Fruit fly (Drosophila melanogaster) whole organism, embryonic: ENCODE results near the gene vsg.

Experiments
- Asciz ChIP-seq: fragments of 200-800 bp; sonication (Bioruptor generic); optimal IDR thresholded peaks from 2 replicates; lab custom pipeline; 2017; ENCODE audit warnings: missing biosample characterization, mild to moderate bottlenecking, missing genetic modification characterization, missing genetic modification reagents
- C15 ChIP-seq: fragments of 200-800 bp; sonication (Bioruptor generic); IDR thresholded peaks from 3 replicates; pipeline ENCODE4 v1.3.6; 2022; ENCODE audit warnings: missing biosample characterization, missing genetic modification characterization
- CG10267 ChIP-seq: fragments of 200-800 bp; sonication (Bioruptor generic); optimal IDR thresholded peaks from 2 replicates; lab custom pipeline; 2018; ENCODE audit warnings: missing biosample characterization, mild to moderate bottlenecking, missing genetic modification characterization, moderate library complexity
- CG12104 ChIP-seq: fragments of 200-800 bp; sonication (Bioruptor generic); optimal IDR thresholded peaks from 3 replicates; lab custom pipeline; 2016; ENCODE audit warnings: missing biosample characterization, missing genetic modification characterization
- CG12744 ChIP-seq: fragments of 200-800 bp; sonication (Bioruptor generic); optimal IDR thresholded peaks from 2 replicates; lab custom pipeline; 2016; ENCODE audit warnings: missing biosample characterization, missing genetic modification characterization
- CG13123 ChIP-seq: fragments of 200-800 bp; sonication (Bioruptor generic); optimal IDR thresholded peaks from 2 replicates; lab custom pipeline; 2016; ENCODE audit warnings: missing biosample characterization, missing genetic modification characterization
- CG13296 ChIP-seq: fragments of 200-800 bp; sonication (Bioruptor generic); optimal IDR thresholded peaks from 3 replicates; lab custom pipeline; 2018; ENCODE audit warnings: missing biosample characterization, mild to moderate bottlenecking, missing genetic modification characterization
- CG14050 ChIP-seq: fragments of 200-800 bp; sonication (Bioruptor generic); IDR thresholded peaks from 3 replicates; pipeline ENCODE4 v1.3.6; 2022; ENCODE audit warnings: missing biosample characterization, missing genetic modification characterization
- CG1647 ChIP-seq: fragments of 200-800 bp; sonication (Bioruptor generic); optimal IDR thresholded peaks from 3 replicates; lab custom pipeline; 2016; ENCODE audit warnings: missing biosample characterization, missing genetic modification characterization
- CG17359 ChIP-seq: fragments of 200-800 bp; sonication (Bioruptor generic); optimal IDR thresholded peaks from 3 replicates; lab custom pipeline; 2018; ENCODE audit warnings: missing biosample characterization, mild to moderate bottlenecking, missing genetic modification characterization, moderate library complexity
- CG17568 ChIP-seq: fragments of 200-800 bp; sonication (Bioruptor generic); optimal IDR thresholded peaks from 2 replicates; lab custom pipeline; 2018; ENCODE audit warnings: missing biosample characterization, mild to moderate bottlenecking, missing genetic modification characterization, moderate library complexity
- CG17802 ChIP-seq: fragments of 200-800 bp; sonication (Bioruptor generic); optimal IDR thresholded peaks from 2 replicates; lab custom pipeline; 2018; ENCODE audit warnings: missing biosample characterization, mild to moderate bottlenecking, missing genetic modification characterization, moderate library complexity
- CG2678 ChIP-seq: fragments of 200-800 bp; sonication (Bioruptor generic); optimal IDR thresholded peaks from 3 replicates; lab custom pipeline; 2019; ENCODE audit warnings: missing biosample characterization, mild to moderate bottlenecking, missing genetic modification characterization, moderate library complexity
- CG31224 ChIP-seq: fragments of 200-800 bp; sonication (Bioruptor generic); IDR thresholded peaks from 2 replicates; pipeline ENCODE4 v1.3.6; 2022; ENCODE audit warnings: missing biosample characterization, missing genetic modification characterization
- CG3407 ChIP-seq: fragments of 200-800 bp; sonication (Bioruptor generic); optimal IDR thresholded peaks from 2 replicates; lab custom pipeline; 2018; ENCODE audit warnings: missing biosample characterization, mild to moderate bottlenecking, missing genetic modification characterization
- CG43689 ChIP-seq: fragments of 200-800 bp; sonication (Bioruptor generic); IDR thresholded peaks from 2 replicates; pipeline ENCODE4 v1.3.6; 2022; ENCODE audit warnings: missing biosample characterization, missing genetic modification characterization
- CG6175 ChIP-seq: fragments of 200-800 bp; sonication (Bioruptor generic); IDR thresholded peaks from 3 replicates; pipeline ENCODE4 v1.3.6; 2022; ENCODE audit warnings: missing biosample characterization, missing genetic modification characterization
- CG7786 ChIP-seq: fragments of 200-800 bp; sonication (Bioruptor generic); optimal IDR thresholded peaks from 2 replicates; lab custom pipeline; 2016; ENCODE audit warnings: missing biosample characterization, missing genetic modification characterization
- CG7839 ChIP-seq: fragments of 200-800 bp; sonication (Bioruptor generic); optimal IDR thresholded peaks from 3 replicates; lab custom pipeline; 2018; ENCODE audit warnings: missing biosample characterization, mild to moderate bottlenecking, missing genetic modification characterization, moderate library complexity
- CG9727 ChIP-seq: fragments of 200-800 bp; sonication (Bioruptor generic); optimal IDR thresholded peaks from 3 replicates; lab custom pipeline; 2017; ENCODE audit warnings: missing biosample characterization, mild to moderate bottlenecking, missing genetic modification characterization
- Camta ChIP-seq: fragments of 200-800 bp; sonication (Bioruptor generic); optimal IDR thresholded peaks from 2 replicates; lab custom pipeline; 2016; ENCODE audit warnings: missing biosample characterization, missing genetic modification characterization
- D19B ChIP-seq: fragments of 200-800 bp; sonication (Bioruptor generic); optimal IDR thresholded peaks from 2 replicates; lab custom pipeline; 2017; ENCODE audit warnings: missing biosample characterization, mild to moderate bottlenecking, missing genetic modification characterization
- Elba2 ChIP-seq: fragments of 200-800 bp; sonication (Bioruptor generic); optimal IDR thresholded peaks from 3 replicates; lab custom pipeline; 2016; ENCODE audit warnings: missing biosample characterization, missing genetic modification characterization
- Gug ChIP-seq: fragments of 200-800 bp; sonication (Bioruptor generic); IDR thresholded peaks from 4 replicates; pipeline ENCODE4 v1.3.6; 2022; ENCODE audit warnings: missing biosample characterization, missing genetic modification characterization
- Mrtf ChIP-seq: fragments of 200-800 bp; sonication (Bioruptor generic); IDR thresholded peaks from 3 replicates; pipeline ENCODE4 v1.3.6; 2022; ENCODE audit warnings: missing biosample characterization, missing genetic modification characterization
- NK7.1 ChIP-seq: fragments of 200-800 bp; sonication (Bioruptor generic); optimal IDR thresholded peaks from 3 replicates; lab custom pipeline; 2016; ENCODE audit warnings: missing biosample characterization, missing genetic modification characterization
- NfI ChIP-seq: fragments of 200-800 bp; sonication (Bioruptor generic); optimal IDR thresholded peaks from 3 replicates; lab custom pipeline; 2018; ENCODE audit warnings: missing biosample characterization, mild to moderate bottlenecking, missing genetic modification characterization, moderate library complexity
- Opbp ChIP-seq: fragments of 200-800 bp; sonication (Bioruptor generic); IDR thresholded peaks from 3 replicates; pipeline ENCODE4 v1.3.6; 2022; ENCODE audit warnings: missing biosample characterization, missing genetic modification characterization; ENCODE audit not compliant: partially characterized antibody
- Ptx1 ChIP-seq: fragments of 200-800 bp; sonication (Bioruptor generic); IDR thresholded peaks from 2 replicates; pipeline ENCODE4 v1.3.6; 2022; ENCODE audit warnings: missing biosample characterization, missing genetic modification characterization
- Vsx1 ChIP-seq: fragments of 200-800 bp; sonication (Bioruptor generic); optimal IDR thresholded peaks from 2 replicates; lab custom pipeline; 2017; ENCODE audit warnings: missing biosample characterization, mild to moderate bottlenecking, missing genetic modification characterization, missing genetic modification reagents
- al ChIP-seq: fragments of 200-800 bp; sonication (Bioruptor generic); IDR thresholded peaks from 2 replicates; pipeline ENCODE4 v1.3.6; 2022; ENCODE audit warnings: missing biosample characterization, missing genetic modification characterization
- amos ChIP-seq: fragments of 200-800 bp; sonication (Bioruptor generic); IDR thresholded peaks from 2 replicates; pipeline ENCODE4 v1.3.6; 2022; ENCODE audit warnings: missing biosample characterization, missing genetic modification characterization; ENCODE audit not compliant: partially characterized antibody
- ash1 ChIP-seq: fragments of 200-800 bp; sonication (Bioruptor generic); optimal IDR thresholded peaks from 2 replicates; lab custom pipeline; 2018; ENCODE audit warnings: missing biosample characterization, mild to moderate bottlenecking, missing genetic modification characterization
- bab2 ChIP-seq: fragments of 200-800 bp; sonication (Bioruptor generic); optimal IDR thresholded peaks from 2 replicates; lab custom pipeline; 2016; ENCODE audit warnings: missing biosample characterization, missing genetic modification characterization
- bbx ChIP-seq: fragments of 200-800 bp; sonication (Bioruptor generic); IDR thresholded peaks from 2 replicates; pipeline ENCODE4 v1.3.6; 2022; ENCODE audit warnings: missing biosample characterization, missing genetic modification characterization; ENCODE audit not compliant: partially characterized antibody
- grau ChIP-seq: fragments of 200-800 bp; optimal IDR thresholded peaks from 3 replicates; lab custom pipeline; 2019; ENCODE audit warnings: missing biosample characterization, mild to moderate bottlenecking, missing genetic modification characterization, moderate library complexity
- gro ChIP-seq: fragments of 200-800 bp; sonication (Bioruptor generic); optimal IDR thresholded peaks from 2 replicates; lab custom pipeline; 2016; ENCODE audit warnings: missing biosample characterization, missing genetic modification characterization
- hb ChIP-seq: fragments of 200-800 bp; sonication (Bioruptor generic); IDR thresholded peaks from 3 replicates; pipeline ENCODE4 v1.3.6; 2022; ENCODE audit warnings: missing biosample characterization, missing genetic modification characterization; ENCODE audit not compliant: partially characterized antibody
- kah ChIP-seq: fragments of 200-800 bp; sonication (Bioruptor generic); optimal IDR thresholded peaks from 2 replicates; lab custom pipeline; 2018; ENCODE audit warnings: missing biosample characterization, mild to moderate bottlenecking, missing genetic modification characterization
- mld ChIP-seq: fragments of 200-800 bp; sonication (Bioruptor generic); IDR thresholded peaks from 3 replicates; pipeline ENCODE4 v1.3.6; 2022; ENCODE audit warnings: missing biosample characterization, missing genetic modification characterization; ENCODE audit not compliant: partially characterized antibody
- nerfin-1 ChIP-seq: fragments of 200-800 bp; sonication (Bioruptor generic); optimal IDR thresholded peaks from 3 replicates; lab custom pipeline; 2019; ENCODE audit warnings: missing biosample characterization, mild to moderate bottlenecking, missing genetic modification characterization, moderate library complexity
- nmo ChIP-seq: fragments of 200-800 bp; sonication (Bioruptor generic); optimal IDR thresholded peaks from 2 replicates; lab custom pipeline; 2018; ENCODE audit warnings: missing biosample characterization, mild to moderate bottlenecking, missing genetic modification characterization, moderate library complexity
- odd ChIP-seq: fragments of 200-800 bp; sonication (Bioruptor generic); optimal IDR thresholded peaks from 2 replicates; lab custom pipeline; 2017; ENCODE audit warnings: missing biosample characterization, mild to moderate bottlenecking, missing genetic modification characterization
- pan ChIP-seq, 4 experiments: fragments of >200 bp in 3 of 4; fragments of 200-800 bp in 1 of 4; sonication (Bioruptor generic) in 1 of 4; optimal IDR thresholded peaks in 3 of 4; IDR thresholded peaks in 1 of 4; 2 replicates each; pipeline versions ENCODE4 v1.3.6 to Lab custom; 2017 to 2022; ENCODE audit warnings: missing biosample characterization in 2 of 4, missing genetic modification characterization in 2 of 4, mixed read lengths in 1 of 4
- repo ChIP-seq: fragments of 200-800 bp; sonication (Bioruptor generic); optimal IDR thresholded peaks from 2 replicates; lab custom pipeline; 2016; ENCODE audit warnings: missing biosample characterization, missing genetic modification characterization
- sim ChIP-seq: fragments of 200-800 bp; sonication (Bioruptor generic); IDR thresholded peaks from 2 replicates; pipeline ENCODE4 v1.3.6; 2022; ENCODE audit warnings: missing biosample characterization, missing genetic modification characterization
- slou ChIP-seq: fragments of 200-800 bp; sonication (Bioruptor generic); optimal IDR thresholded peaks from 3 replicates; lab custom pipeline; 2016; ENCODE audit warnings: missing biosample characterization, missing genetic modification characterization
- unc-4 ChIP-seq: fragments of 200-800 bp; sonication (Bioruptor generic); IDR thresholded peaks from 2 replicates; pipeline ENCODE4 v1.3.6; 2022; ENCODE audit warnings: missing biosample characterization, missing genetic modification characterization; ENCODE audit not compliant: partially characterized antibody
- wor ChIP-seq: fragments of 200-800 bp; sonication (Bioruptor generic); IDR thresholded peaks from 2 replicates; pipeline ENCODE4 v1.3.6; 2022; ENCODE audit warnings: missing biosample characterization, missing genetic modification characterization
- z ChIP-seq: fragments of 200-800 bp; sonication (Bioruptor generic); IDR thresholded peaks from 3 replicates; pipeline ENCODE4 v1.3.6; 2022; ENCODE audit warnings: missing biosample characterization, missing genetic modification characterization

vsg gene

dm6 chr3L:9762036-9762597 is 48.0 kb downstream of the vsg start (continued):
- no peak for TF ChIP-seq bab2 (GFP tag; lab: Kevin White, UChicago)
- TF ChIP-seq wor (GFP tag; lab: Robert Waterston, UW), result no peak
- TF ChIP-seq Elba2, result no peak
- TF ChIP-seq gro, result peak; percentile 25
- no peak for TF ChIP-seq grau (tag; lab: Kevin White, UChicago)
- TF ChIP-seq Asciz (GFP tag; lab: Kevin White, UChicago), result no peak
- TF ChIP-seq odd (GFP tag; lab: Kevin White, UChicago), result peak; percentile 37
- no peak for TF ChIP-seq NK7.1 (GFP tag; lab: Kevin White, UChicago)
- no peak for TF ChIP-seq pan (optimal IDR thresholded peaks at IDR 0.05; lab: Kevin White, UChicago)
- TF ChIP-seq pan (GFP tag; optimal IDR thresholded peaks at IDR 0.05 in 1 of 2, IDR thresholded peaks at IDR 0.05 in 1 of 2), result no peak
- no peak for TF ChIP-seq C15 (GFP tag; lab: Robert Waterston, UW)
- TF ChIP-seq slou, result no peak
- no peak for TF ChIP-seq Opbp (GFP tag; lab: Robert Waterston, UW)
- TF ChIP-seq nerfin-1 (tag; lab: Kevin White, UChicago), result no peak
- peak; percentile 3 for TF ChIP-seq Camta (GFP tag; lab: Kevin White, UChicago)
- TF ChIP-seq NfI (GFP tag; lab: Kevin White, UChicago), result peak; percentile 32
- TF ChIP-seq Gug (GFP tag; lab: Robert Waterston, UW), result no peak
- TF ChIP-seq sim (GFP tag; lab: Robert Waterston, UW), result no peak
- TF ChIP-seq CG1647, result no peak
- TF ChIP-seq z, result peak; percentile 97
- no peak for TF ChIP-seq mld
- no peak for TF ChIP-seq CG13123
- no peak for TF ChIP-seq CG6175 (GFP tag; lab: Robert Waterston, UW)
- no peak for TF ChIP-seq hb
- no peak for TF ChIP-seq Ptx1 (GFP tag; lab: Robert Waterston, UW)
- TF ChIP-seq CG17802 (tag; lab: Kevin White, UChicago), result no peak
- no peak for TF ChIP-seq ash1 (GFP tag; lab: Kevin White, UChicago)
- peak; percentile 7 for TF ChIP-seq kah (GFP tag; lab: Kevin White, UChicago)
- no peak; the same call in 1 of the 2 replicates for TF ChIP-seq amos (GFP tag; lab: Robert Waterston, UW)
- no peak for TF ChIP-seq CG3407 (GFP tag; lab: Kevin White, UChicago)
- TF ChIP-seq CG12744 (GFP tag; lab: Kevin White, UChicago), result no peak
- no peak for TF ChIP-seq CG9727 (GFP tag; lab: Kevin White, UChicago)
- TF ChIP-seq CG17359, result peak; percentile 4
- TF ChIP-seq CG13296 (GFP tag; lab: Kevin White, UChicago), result no peak
- TF ChIP-seq CG31224 (GFP tag; lab: Robert Waterston, UW), result no peak
- no peak for TF ChIP-seq al (GFP tag; lab: Robert Waterston, UW)
- TF ChIP-seq CG7839, result no peak
- TF ChIP-seq unc-4 (GFP tag; lab: Robert Waterston, UW), result no peak
- TF ChIP-seq CG17568, result peak; percentile 41
- TF ChIP-seq Vsx1 (GFP tag; lab: Kevin White, UChicago), result no peak
- TF ChIP-seq CG43689 (GFP tag; lab: Robert Waterston, UW), result no peak; the same call in 1 of the 2 replicates
- TF ChIP-seq CG2678 (tag; lab: Kevin White, UChicago), result no peak
- TF ChIP-seq nmo (GFP tag; lab: Kevin White, UChicago), result no peak
- TF ChIP-seq CG14050 (GFP tag; lab: Robert Waterston, UW), result no peak
- no peak; the same call in 1 of the 2 replicates for TF ChIP-seq bbx (GFP tag; lab: Robert Waterston, UW)
- no peak for TF ChIP-seq D19B
- no peak for TF ChIP-seq CG10267 (tag; lab: Kevin White, UChicago)
- no peak for TF ChIP-seq repo
- no peak for TF ChIP-seq Mrtf (GFP tag; lab: Robert Waterston, UW)
- TF ChIP-seq CG7786 (GFP tag; lab: Kevin White, UChicago), result no peak
- TF ChIP-seq CG12104 (GFP tag; lab: Kevin White, UChicago), result no peak
